Worm (Caenorhabditis elegans): Measurements from ENCODE around the gene mib-1.
A peak's percentile ranks its signal among the peaks of the same experiment; 100 is the strongest.

Gene mib-1

DNA sequence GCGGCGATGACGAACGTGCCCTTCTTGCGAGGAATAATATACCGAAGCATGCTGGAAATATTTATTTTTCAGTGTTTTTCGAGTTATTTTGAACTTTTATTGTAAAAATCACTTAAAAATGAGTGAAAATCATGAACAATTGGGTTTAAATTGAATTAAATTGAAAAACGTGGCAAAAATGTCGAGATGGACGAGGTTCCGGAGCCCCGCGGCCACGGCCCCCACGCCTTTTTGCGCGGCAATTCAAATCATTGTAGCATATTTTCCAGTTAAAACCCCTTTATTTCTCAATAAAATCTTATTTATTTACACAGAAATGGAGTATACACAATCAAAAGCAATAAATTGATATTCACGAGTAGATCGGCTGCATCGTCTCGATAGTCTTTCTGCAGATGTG lies 4.4 kb downstream of the mib-1 start (continued):
- TF ChIP-seq ceh-6 (GFP tag; optimal IDR thresholded peaks at IDR 0.05) (no peak), hlh-13 (GFP tag; optimal IDR thresholded peaks at IDR 0.05) (no peak), npax-4 (tag; optimal IDR thresholded peaks at IDR 0.05) (no peak), hlh-6 (tag; optimal IDR thresholded peaks at IDR 0.05) (no peak), ztf-16 (tag; optimal IDR thresholded peaks at IDR 0.05) (no peak), ceh-31 (tag; optimal IDR thresholded peaks at IDR 0.05) (peak; percentile 84), tbx-2 (tag; optimal IDR thresholded peaks at IDR 0.05) (peak; percentile 71), C08G9.2 (tag; optimal IDR thresholded peaks at IDR 0.05) (peak; percentile 84)

- TF ChIP-seq syd-9 (tag; optimal IDR thresholded peaks at IDR 0.05) (no peak), dve-1 (tag; optimal IDR thresholded peaks at IDR 0.05) (no peak), ceh-31 (tag; optimal IDR thresholded peaks at IDR 0.05) (no peak), mec-3 (tag; optimal IDR thresholded peaks at IDR 0.05; ENCODE audit: borderline replicate concordance) (no peak), unc-42 (tag; optimal IDR thresholded peaks at IDR 0.05) (no peak), pros-1 (tag; optimal IDR thresholded peaks at IDR 0.05) (no peak), ceh-34 (tag; optimal IDR thresholded peaks at IDR 0.05) (no peak), Y22D7AL.16 (tag; optimal IDR thresholded peaks at IDR 0.05) (no peak), pag-3 (tag; optimal IDR thresholded peaks at IDR 0.05; ENCODE audit: borderline replicate concordance) (no peak), lim-6 (tag; optimal IDR thresholded peaks at IDR 0.05) (no peak), hlh-30 (tag; optimal IDR thresholded peaks at IDR 0.05; ENCODE audit: insufficient read depth) (no peak), odd-2 (tag; optimal IDR thresholded peaks at IDR 0.05) (no peak), gmeb-2 (tag; optimal IDR thresholded peaks at IDR 0.05) (no peak), pha-2 (tag; optimal IDR thresholded peaks at IDR 0.05) (no peak)
These were observed 6.8 kb downstream of the mib-1 start for ce11 chrIII:11283648-11284047.

DNA sequence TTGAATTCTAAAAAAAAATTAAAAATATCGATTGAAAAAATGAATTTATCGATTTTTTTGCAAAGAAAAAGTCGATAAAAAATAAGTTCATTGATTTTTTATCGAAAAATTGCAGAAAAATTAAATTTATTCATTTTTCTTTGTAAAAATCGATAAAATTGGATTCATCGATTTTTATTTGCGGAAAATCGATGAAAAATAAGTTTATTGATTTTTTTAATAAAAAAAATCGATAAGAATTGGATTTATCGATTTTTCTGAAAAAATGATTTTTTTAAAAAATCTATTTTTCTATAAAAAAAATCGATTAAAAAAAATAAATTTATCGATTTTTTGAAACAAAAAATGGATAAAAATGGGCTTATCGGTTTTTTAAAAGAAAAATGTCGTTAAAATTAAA lies 10.5 kb downstream of the mib-1 start:
- peak; percentile 42 for TF ChIP-seq ceh-48 (tag; optimal IDR thresholded peaks at IDR 0.05)
- TF ChIP-seq ceh-6 (GFP tag; optimal IDR thresholded peaks at IDR 0.05): no peak

DNA sequence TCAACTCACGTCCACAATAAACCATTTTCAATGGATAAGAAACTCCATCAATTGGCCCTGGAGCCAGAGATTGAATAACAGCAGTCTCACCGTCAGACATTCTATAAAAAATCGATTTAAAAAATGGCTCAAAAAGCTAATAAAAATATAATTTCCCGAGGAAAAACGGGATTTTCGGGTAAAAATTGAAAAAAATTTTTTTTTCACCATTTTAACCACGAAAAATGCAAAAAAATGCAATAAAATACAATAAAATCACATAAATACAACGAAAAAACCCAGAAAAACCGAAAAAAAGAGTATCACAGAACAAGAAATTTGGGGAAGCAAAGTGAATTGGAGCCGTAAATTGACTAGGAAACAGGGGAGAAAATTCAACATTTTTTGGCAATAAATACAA lies 11.7 kb downstream of the mib-1 start, which contains the start of gene Y47D3A.21:
Y47D3A.21 (minus strand) TSS at position 101 of the 400 bp plus-strand sequence.
- TF ChIP-seq ahr-1 (tag; optimal IDR thresholded peaks at IDR 0.05): no peak

DNA sequence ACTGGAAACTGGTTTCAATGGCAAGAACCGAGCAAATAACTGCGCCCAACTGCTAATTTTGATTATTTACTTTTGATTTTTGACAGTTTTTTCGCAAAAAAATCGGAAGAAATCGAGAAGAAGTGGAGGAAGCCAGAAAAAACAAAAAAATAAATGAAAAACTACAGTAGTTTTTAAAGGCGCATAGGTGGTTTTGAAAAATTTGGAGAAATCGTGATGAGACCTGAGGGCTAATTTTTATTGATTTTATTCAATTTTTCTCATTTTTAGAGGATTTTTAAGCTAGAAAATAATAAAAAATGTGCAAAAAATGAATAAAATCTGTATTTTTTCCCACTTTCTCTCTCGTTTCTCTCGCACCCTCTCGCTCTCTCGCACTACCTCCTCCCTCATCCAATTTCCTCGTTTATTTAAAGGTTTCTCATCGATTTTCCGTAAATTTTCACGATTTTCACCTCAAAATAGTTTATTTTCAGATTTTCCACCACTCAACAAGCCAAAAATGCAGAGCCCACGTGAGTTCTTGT lies 15.8 kb downstream of the mib-1 start, which contains the start of gene Y47D3A.20:
Y47D3A.20 (plus strand) TSS at position 477 of the 527 bp plus-strand sequence.
- no peak for TF ChIP-seq npax-4 (tag; optimal IDR thresholded peaks at IDR 0.05)
- no peak for TF ChIP-seq nhr-11 (tag; optimal IDR thresholded peaks at IDR 0.05)
- TF ChIP-seq ets-4 (tag; optimal IDR thresholded peaks at IDR 0.05): no peak

ce11 chrIII:11270795-11271194 lies 19.7 kb downstream of the mib-1 start, which contains the start of gene obr-1:
Gene obr-1 (minus strand): TSS chrIII:11270895.
- no peak for TF ChIP-seq ref-2 (tag; optimal IDR thresholded peaks at IDR 0.05)
- no peak for TF ChIP-seq ceh-30 (tag; optimal IDR thresholded peaks at IDR 0.05)
- TF ChIP-seq sox-4 (tag; optimal IDR thresholded peaks at IDR 0.05): no peak
- TF ChIP-seq syd-9 (tag; optimal IDR thresholded peaks at IDR 0.05): no peak
- no peak for TF ChIP-seq ceh-6 (GFP tag; optimal IDR thresholded peaks at IDR 0.05)
- no peak for TF ChIP-seq elt-2 (tag; optimal IDR thresholded peaks at IDR 0.05)

- no peak for TF ChIP-seq pha-4 (tag; optimal IDR thresholded peaks at IDR 0.05)
- TF ChIP-seq ceh-19 (GFP tag; optimal IDR thresholded peaks at IDR 0.05): no peak
- no peak for TF ChIP-seq zip-5 (tag; optimal IDR thresholded peaks at IDR 0.05)
- no peak for TF ChIP-seq elt-2 (tag; optimal IDR thresholded peaks at IDR 0.05)
- TF ChIP-seq nhr-232 (tag; optimal IDR thresholded peaks at IDR 0.05): no peak
- TF ChIP-seq ceh-6 (GFP tag; optimal IDR thresholded peaks at IDR 0.05): no peak
- no peak for TF ChIP-seq ceh-2 (tag; optimal IDR thresholded peaks at IDR 0.05)
- no peak for TF ChIP-seq ama-1 (optimal IDR thresholded peaks at IDR 0.05)
- no peak for TF ChIP-seq ztf-16 (tag; optimal IDR thresholded peaks at IDR 0.05)
- TF ChIP-seq K09A11.1 (tag; optimal IDR thresholded peaks at IDR 0.05; ENCODE audit: insufficient read depth): no peak
- TF ChIP-seq fkh-6 (tag; optimal IDR thresholded peaks at IDR 0.05): no peak
- no peak for TF ChIP-seq syd-9 (tag; optimal IDR thresholded peaks at IDR 0.05)
- TF ChIP-seq nhr-11 (tag; optimal IDR thresholded peaks at IDR 0.05): no peak
- no peak for TF ChIP-seq dve-1 (tag; optimal IDR thresholded peaks at IDR 0.05)
These were observed 21.3 kb downstream of the mib-1 start for ce11 chrIII:11269206-11269605.
